Worm (Caenorhabditis elegans): ENCODE measurements around the gene W03G1.5.

W03G1.5 gene

DNA sequence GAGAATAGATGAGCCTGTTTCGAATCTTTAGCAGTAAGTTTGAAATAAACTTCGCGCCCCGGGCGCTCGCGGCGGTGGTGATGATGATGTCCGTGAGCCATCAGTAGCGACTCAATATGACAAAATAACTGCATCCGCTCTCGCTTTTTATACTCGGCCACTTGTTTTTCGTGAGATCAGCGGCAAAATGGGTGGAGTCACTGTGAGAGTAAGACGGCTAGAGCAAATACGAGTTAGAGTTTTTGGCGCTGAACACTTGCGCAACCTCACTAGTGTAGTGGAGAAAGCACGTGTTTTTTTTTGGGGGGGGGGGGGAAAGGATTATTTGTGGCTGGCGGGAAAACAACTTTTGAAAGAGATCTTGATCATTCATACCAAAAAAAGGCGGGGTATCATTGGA lies at the start of gene W03G1.5:
W03G1.5 (minus strand) TSS at position 101 of the 400 bp plus-strand sequence.
- TF ChIP-seq klf-2 (GFP tag; conservative IDR thresholded peaks at IDR 0.05) (no peak), ztf-23 (GFP tag; IDR thresholded peaks at IDR 0.05) (no peak), ref-1 (GFP tag; conservative IDR thresholded peaks at IDR 0.05) (no peak), med-1 (GFP tag; optimal IDR thresholded peaks at IDR 0.05; ENCODE audit: insufficient read depth) (no peak), cog-1 (tag; optimal IDR thresholded peaks at IDR 0.05) (no peak), ztf-29 (GFP tag; IDR thresholded peaks at IDR 0.05) (no peak), tab-1 (GFP tag; IDR thresholded peaks at IDR 0.05) (no peak), T22C8.4 (GFP tag; IDR thresholded peaks at IDR 0.05) (no peak), flt-1 (GFP tag; IDR thresholded peaks at IDR 0.05) (no peak)

ce11 chrIV:554005-554404 lies 47.7 kb upstream of the W03G1.5 start:
- TF ChIP-seq cog-1 (tag; optimal IDR thresholded peaks at IDR 0.05) (no peak), ztf-23 (GFP tag; IDR thresholded peaks at IDR 0.05) (no peak), klf-2 (GFP tag; conservative IDR thresholded peaks at IDR 0.05) (no peak), T22C8.4 (GFP tag; IDR thresholded peaks at IDR 0.05) (no peak), flt-1 (GFP tag; IDR thresholded peaks at IDR 0.05) (no peak), ref-1 (GFP tag; conservative IDR thresholded peaks at IDR 0.05) (no peak), tab-1 (GFP tag; IDR thresholded peaks at IDR 0.05) (no peak), med-1 (GFP tag; optimal IDR thresholded peaks at IDR 0.05; ENCODE audit: insufficient read depth) (no peak), ztf-29 (GFP tag; IDR thresholded peaks at IDR 0.05) (no peak)

DNA sequence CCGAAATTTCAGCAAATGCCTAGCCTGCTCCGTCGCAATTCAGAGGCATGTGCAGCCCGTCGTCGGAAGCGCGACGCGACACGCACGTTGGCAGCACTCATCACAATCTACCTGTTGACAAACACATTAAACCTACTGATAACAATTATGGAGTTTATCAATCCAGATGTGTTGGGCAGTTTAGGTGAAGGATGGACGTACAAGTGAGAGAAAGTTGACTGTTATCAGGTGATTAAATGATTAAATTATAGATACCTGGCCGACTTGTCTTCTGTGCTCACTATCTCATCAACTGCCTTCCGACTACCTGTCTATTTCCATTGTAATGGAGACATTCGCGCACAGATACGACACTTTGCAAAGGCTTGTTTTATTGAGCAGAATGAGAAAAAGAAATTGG lies 45.6 kb upstream of the W03G1.5 start:
- TF ChIP-seq tab-1 (GFP tag; IDR thresholded peaks at IDR 0.05) (no peak), med-1 (GFP tag; optimal IDR thresholded peaks at IDR 0.05; ENCODE audit: insufficient read depth) (no peak), ztf-29 (GFP tag; IDR thresholded peaks at IDR 0.05) (no peak), ref-1 (GFP tag; conservative IDR thresholded peaks at IDR 0.05) (no peak), cog-1 (tag; optimal IDR thresholded peaks at IDR 0.05) (no peak), ztf-23 (GFP tag; IDR thresholded peaks at IDR 0.05) (no peak), flt-1 (GFP tag; IDR thresholded peaks at IDR 0.05) (no peak), T22C8.4 (GFP tag; IDR thresholded peaks at IDR 0.05) (no peak), klf-2 (GFP tag; conservative IDR thresholded peaks at IDR 0.05) (no peak)

DNA sequence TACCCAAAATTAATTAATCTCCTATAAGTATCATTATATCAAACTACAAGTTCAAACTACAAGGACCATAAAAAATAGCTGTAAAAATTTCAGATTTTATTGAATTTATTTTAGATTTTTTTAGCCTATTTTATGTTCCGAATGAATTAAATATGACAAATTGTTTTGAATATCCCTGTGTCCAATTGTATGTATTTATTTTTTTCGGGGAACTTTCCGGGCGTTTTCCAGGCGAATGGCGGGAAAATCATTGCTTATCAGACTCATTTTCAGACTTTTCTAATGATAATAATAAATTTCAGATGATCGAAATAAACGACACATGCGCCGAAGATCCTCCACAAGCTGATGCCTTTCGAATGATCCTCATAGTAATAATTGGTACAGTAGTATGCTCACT lies 41.7 kb upstream of the W03G1.5 start, which contains the start of gene F56A11.4:
F56A11.4 (plus strand) TSS at position 301 of the 400 bp plus-strand sequence.
- TF ChIP-seq klf-2 (GFP tag; conservative IDR thresholded peaks at IDR 0.05) (no peak), T22C8.4 (GFP tag; IDR thresholded peaks at IDR 0.05) (no peak), med-1 (GFP tag; optimal IDR thresholded peaks at IDR 0.05; ENCODE audit: insufficient read depth) (no peak), tab-1 (GFP tag; IDR thresholded peaks at IDR 0.05) (no peak), ztf-29 (GFP tag; IDR thresholded peaks at IDR 0.05) (no peak), ref-1 (GFP tag; conservative IDR thresholded peaks at IDR 0.05) (no peak), flt-1 (GFP tag; IDR thresholded peaks at IDR 0.05) (no peak), ztf-23 (GFP tag; IDR thresholded peaks at IDR 0.05) (no peak)

DNA sequence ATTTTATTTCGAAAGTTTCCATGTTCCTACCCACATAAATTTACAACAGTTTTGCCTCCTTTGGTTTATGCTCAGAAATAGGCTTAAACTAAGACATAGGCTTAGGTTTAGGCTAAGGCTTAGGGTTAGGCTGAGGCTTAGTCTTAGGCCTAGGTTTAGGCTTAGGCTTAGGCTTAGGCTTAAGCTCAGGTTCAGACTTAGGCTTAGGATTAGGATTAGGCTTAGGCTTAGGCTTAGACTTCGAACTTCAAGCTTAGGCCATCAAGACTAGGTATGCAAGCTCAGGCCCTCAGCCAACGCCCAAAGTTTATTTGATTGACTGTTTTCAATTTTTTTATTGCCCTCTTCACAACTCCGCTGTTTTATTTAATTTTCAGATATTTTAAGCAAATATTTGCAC lies 39.6 kb upstream of the W03G1.5 start:
- TF ChIP-seq T22C8.4 (GFP tag; IDR thresholded peaks at IDR 0.05) (no peak), ztf-29 (GFP tag; IDR thresholded peaks at IDR 0.05) (no peak), tab-1 (GFP tag; IDR thresholded peaks at IDR 0.05) (no peak), cog-1 (tag; optimal IDR thresholded peaks at IDR 0.05) (no peak), med-1 (GFP tag; optimal IDR thresholded peaks at IDR 0.05; ENCODE audit: insufficient read depth) (no peak), flt-1 (GFP tag; IDR thresholded peaks at IDR 0.05) (no peak), klf-2 (GFP tag; conservative IDR thresholded peaks at IDR 0.05) (no peak), ztf-23 (GFP tag; IDR thresholded peaks at IDR 0.05) (no peak), ref-1 (GFP tag; conservative IDR thresholded peaks at IDR 0.05) (no peak)

DNA sequence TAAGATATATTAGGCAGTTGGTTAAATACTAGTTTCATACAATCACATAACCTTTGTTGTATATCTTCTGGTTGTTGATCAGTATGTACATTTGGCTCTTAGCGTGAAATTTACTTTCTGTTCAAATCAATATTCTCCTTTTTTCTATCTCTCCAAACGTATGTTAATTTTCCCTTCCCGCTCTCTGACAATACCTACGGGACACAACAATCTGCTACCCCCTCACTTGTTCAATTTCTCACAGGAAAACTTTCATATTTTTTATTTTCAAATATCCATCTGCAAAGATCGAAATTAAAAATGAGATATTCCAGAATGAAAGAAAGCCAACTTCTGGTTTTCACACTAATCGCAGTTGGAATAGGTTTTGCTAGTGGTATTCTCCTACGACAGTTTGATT lies 25.6 kb upstream of the W03G1.5 start, which contains the start of gene glt-7:
glt-7 (plus strand) TSS at position 301 of the 400 bp plus-strand sequence.
- TF ChIP-seq flt-1 (GFP tag; IDR thresholded peaks at IDR 0.05), result no peak
- TF ChIP-seq cog-1 (tag; optimal IDR thresholded peaks at IDR 0.05), result no peak
- TF ChIP-seq med-1 (GFP tag; optimal IDR thresholded peaks at IDR 0.05; ENCODE audit: insufficient read depth), result no peak
- TF ChIP-seq T22C8.4 (GFP tag; IDR thresholded peaks at IDR 0.05), result no peak

DNA sequence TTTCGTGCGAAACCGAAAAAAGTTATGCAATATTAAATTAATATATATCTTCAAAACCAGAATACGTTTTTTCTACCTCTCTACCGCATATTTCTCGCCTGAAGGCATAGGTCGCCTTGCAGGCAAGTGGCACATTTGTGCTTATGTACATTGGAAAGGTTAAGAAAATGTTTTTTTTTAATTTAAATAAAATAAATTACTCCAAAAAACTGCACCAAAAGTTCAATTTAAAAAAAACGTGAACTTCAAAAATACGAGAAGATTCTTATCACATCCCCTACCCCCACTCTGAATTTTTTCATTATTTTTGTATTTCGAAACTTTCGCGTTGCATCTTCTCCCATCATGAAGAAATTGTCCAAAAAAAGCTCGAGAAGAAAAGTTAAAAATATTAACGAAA lies 18.1 kb upstream of the W03G1.5 start, which contains the start of gene W03G1.2:
W03G1.2 (plus strand) TSS at position 301 of the 400 bp plus-strand sequence.
- TF ChIP-seq tab-1 (GFP tag; IDR thresholded peaks at IDR 0.05) (no peak), cog-1 (tag; optimal IDR thresholded peaks at IDR 0.05) (no peak), flt-1 (GFP tag; IDR thresholded peaks at IDR 0.05) (no peak)

ce11 chrIV:523595-523994 lies 17.3 kb upstream of the W03G1.5 start, which contains the start of gene asm-3:
Gene asm-3 (minus strand): TSS chrIV:523809.
- no peak for TF ChIP-seq med-1 (GFP tag; optimal IDR thresholded peaks at IDR 0.05; ENCODE audit: insufficient read depth)
- no peak for TF ChIP-seq ref-1 (GFP tag; conservative IDR thresholded peaks at IDR 0.05)
- TF ChIP-seq tab-1 (GFP tag; IDR thresholded peaks at IDR 0.05), result no peak

DNA sequence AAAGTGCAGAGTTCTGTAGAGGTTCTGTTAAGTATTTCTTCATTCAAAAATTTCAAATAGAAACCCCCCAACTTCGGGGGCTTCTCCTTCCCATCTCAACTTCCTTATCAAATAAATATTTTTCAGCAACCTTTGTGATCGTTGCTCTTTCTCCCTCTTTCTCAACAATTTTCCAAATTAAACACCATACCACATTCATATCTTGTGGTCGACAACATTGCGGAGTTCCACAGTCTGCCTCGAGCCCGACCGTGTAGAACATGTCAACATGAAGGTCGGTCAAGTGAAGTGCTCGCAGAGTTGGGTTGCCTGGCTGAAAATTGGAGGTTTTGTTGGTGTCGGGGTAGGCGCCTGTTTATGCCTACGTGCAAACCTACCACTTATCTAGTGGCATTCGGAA lies 16.3 kb upstream of the W03G1.5 start:
- TF ChIP-seq ztf-29 (GFP tag; IDR thresholded peaks at IDR 0.05), result no peak
- no peak for TF ChIP-seq cog-1 (tag; optimal IDR thresholded peaks at IDR 0.05)
- TF ChIP-seq ref-1 (GFP tag; conservative IDR thresholded peaks at IDR 0.05), result no peak

- TF ChIP-seq klf-2 (GFP tag; conservative IDR thresholded peaks at IDR 0.05) (no peak), ztf-23 (GFP tag; IDR thresholded peaks at IDR 0.05) (0 out of 2 replicates have a peak, but pooled peaks have one; percentile 42), T22C8.4 (GFP tag; IDR thresholded peaks at IDR 0.05) (no peak), flt-1 (GFP tag; IDR thresholded peaks at IDR 0.05) (peak; percentile 59), cog-1 (tag; optimal IDR thresholded peaks at IDR 0.05) (no peak), ztf-29 (GFP tag; IDR thresholded peaks at IDR 0.05) (no peak), med-1 (GFP tag; optimal IDR thresholded peaks at IDR 0.05; ENCODE audit: insufficient read depth) (no peak), tab-1 (GFP tag; IDR thresholded peaks at IDR 0.05) (no peak), ref-1 (GFP tag; conservative IDR thresholded peaks at IDR 0.05) (no peak)
Observed at ce11 chrIV:519409-519808, 13.1 kb upstream of the W03G1.5 start, which contains the start of gene pig-1. Gene pig-1 (minus strand): TSS chrIV:519457.

All from whole organism, midembryonic.